Worm (Caenorhabditis elegans): ENCODE measurements around the gene Y43F4A.4.

- no peak for TF ChIP-seq hlh-1 (tag; optimal IDR thresholded peaks at IDR 0.05)
- TF ChIP-seq nhr-28 (tag; optimal IDR thresholded peaks at IDR 0.05), result no peak
- peak; percentile 23 for TF ChIP-seq blmp-1 (tag; optimal IDR thresholded peaks at IDR 0.05)
- no peak for TF ChIP-seq unc-62 (GFP tag; optimal IDR thresholded peaks at IDR 0.05)
- TF ChIP-seq tbx-8 (GFP tag; optimal IDR thresholded peaks at IDR 0.05), result no peak
- TF ChIP-seq unc-39 (tag; optimal IDR thresholded peaks at IDR 0.05), result no peak
- no peak for TF ChIP-seq snpc-4 (tag; optimal IDR thresholded peaks at IDR 0.05)
- no peak for TF ChIP-seq mep-1 (tag; optimal IDR thresholded peaks at IDR 0.05)
- no peak for TF ChIP-seq elt-3 (tag; optimal IDR thresholded peaks at IDR 0.05)
- no peak for TF ChIP-seq lin-13 (tag; optimal IDR thresholded peaks at IDR 0.05)
- no peak for TF ChIP-seq nhr-76 (tag; optimal IDR thresholded peaks at IDR 0.05)
- TF ChIP-seq pha-4 (tag; optimal IDR thresholded peaks at IDR 0.05), result no peak
These were observed 29.7 kb upstream of the Y43F4A.4 start for ce11 chrIII:13215682-13216081.

Data from whole organism, mixed stage, embryonic.